Worm (Caenorhabditis elegans): Measurements from ENCODE around the gene alh-10.

DNA sequence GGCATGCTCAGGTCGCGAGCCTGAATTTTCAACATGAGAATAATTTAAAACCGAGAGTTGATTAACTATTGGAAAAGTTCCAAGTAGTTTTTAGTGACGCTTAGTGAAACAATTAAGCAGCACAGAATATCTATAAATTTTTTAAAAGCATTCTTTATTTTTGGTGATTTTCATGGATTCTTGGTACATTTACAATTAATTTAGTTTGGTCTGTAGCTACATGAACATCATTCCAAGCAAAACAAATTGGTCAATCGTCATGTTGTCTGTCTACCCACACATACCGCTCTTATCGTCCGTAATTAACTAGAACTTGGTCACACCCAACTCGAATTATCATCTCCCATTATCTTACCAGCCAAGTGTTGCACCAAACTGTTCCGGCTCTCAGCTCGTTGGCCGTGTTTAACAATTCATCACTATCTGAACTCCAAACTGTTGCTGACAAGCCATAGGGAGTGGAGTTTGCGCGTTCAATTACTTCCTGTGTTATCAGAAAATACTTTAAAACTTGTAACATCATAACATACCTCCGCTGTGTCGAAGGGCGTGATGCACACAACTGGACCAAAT lies 2.7 kb downstream of the alh-10 start:
- TF ChIP-seq mab-5 (tag; optimal IDR thresholded peaks at IDR 0.05) (no peak), unc-39 (tag; optimal IDR thresholded peaks at IDR 0.05) (no peak), unc-62 (GFP tag; optimal IDR thresholded peaks at IDR 0.05) (no peak)
